Fruit fly (Drosophila melanogaster) whole organism, embryonic: ENCODE data around the gene CG31661.

Experiments used
- B-H1 ChIP-seq: fragments of 200-800 bp; sonication (Bioruptor generic); IDR thresholded peaks from 3 replicates; pipeline ENCODE4 v1.3.6; 2022; ENCODE audit warnings: missing biosample characterization, missing genetic modification characterization
- B-H2 ChIP-seq: fragments of 200-800 bp; sonication (Bioruptor generic); optimal IDR thresholded peaks from 2 replicates; lab custom pipeline; 2018; ENCODE audit warnings: missing biosample characterization, mild to moderate bottlenecking, missing genetic modification characterization
- BtbVII ChIP-seq: fragments of 200-800 bp; sonication (Bioruptor generic); optimal IDR thresholded peaks from 3 replicates; lab custom pipeline; 2017; ENCODE audit warnings: missing biosample characterization, mild to moderate bottlenecking, missing genetic modification characterization
- CG10321 ChIP-seq: fragments of 200-800 bp; sonication (Bioruptor generic); IDR thresholded peaks from 2 replicates; pipeline ENCODE4 v1.3.6; 2022; ENCODE audit warnings: missing biosample characterization, missing genetic modification characterization
- CG10565 ChIP-seq: fragments of 200-800 bp; sonication (Bioruptor generic); optimal IDR thresholded peaks from 3 replicates; lab custom pipeline; 2016; ENCODE audit warnings: missing biosample characterization, mild to moderate bottlenecking, missing genetic modification characterization
- CG12219 ChIP-seq: fragments of 200-800 bp; sonication (Bioruptor generic); optimal IDR thresholded peaks from 3 replicates; lab custom pipeline; 2018; ENCODE audit warnings: missing biosample characterization, mild to moderate bottlenecking, missing genetic modification characterization
- CG1233 ChIP-seq: fragments of 200-800 bp; sonication (Bioruptor generic); optimal IDR thresholded peaks from 4 replicates; lab custom pipeline; 2018; ENCODE audit warnings: missing biosample characterization, mild to moderate bottlenecking, missing genetic modification characterization
- CG13894 ChIP-seq: fragments of 200-800 bp; sonication (Bioruptor generic); optimal IDR thresholded peaks from 3 replicates; lab custom pipeline; 2018; ENCODE audit warnings: missing biosample characterization, mild to moderate bottlenecking, missing genetic modification characterization, moderate library complexity
- CG1529 ChIP-seq: fragments of 200-800 bp; sonication (Bioruptor generic); optimal IDR thresholded peaks from 3 replicates; lab custom pipeline; 2018; ENCODE audit warnings: missing biosample characterization, missing genetic modification characterization
- CG31224 ChIP-seq: fragments of 200-800 bp; sonication (Bioruptor generic); IDR thresholded peaks from 2 replicates; pipeline ENCODE4 v1.3.6; 2022; ENCODE audit warnings: missing biosample characterization, missing genetic modification characterization
- CG31388 ChIP-seq: fragments of 200-800 bp; sonication (Bioruptor generic); optimal IDR thresholded peaks from 2 replicates; lab custom pipeline; 2016; ENCODE audit warnings: missing biosample characterization, missing genetic modification characterization
- CG3726 ChIP-seq: fragments of 200-800 bp; sonication (Bioruptor generic); IDR thresholded peaks from 3 replicates; pipeline ENCODE4, ENCODE4 v1.3.6; 2022; ENCODE audit warnings: missing biosample characterization, missing genetic modification characterization
- CG4282 ChIP-seq: fragments of 200-800 bp; sonication (Bioruptor generic); optimal IDR thresholded peaks from 2 replicates; lab custom pipeline; 2016; ENCODE audit warnings: missing biosample characterization, missing genetic modification characterization
- CG4617 ChIP-seq: fragments of 200-800 bp; sonication (Bioruptor generic); optimal IDR thresholded peaks from 3 replicates; lab custom pipeline; 2016; ENCODE audit warnings: missing biosample characterization, missing genetic modification characterization, borderline replicate concordance
- CG5180 ChIP-seq: fragments of 200-800 bp; sonication (Bioruptor generic); optimal IDR thresholded peaks from 3 replicates; lab custom pipeline; 2017; ENCODE audit warnings: missing biosample characterization, missing genetic modification characterization, mild to moderate bottlenecking, moderate library complexity, missing genetic modification reagents
- CG9932 ChIP-seq: fragments of 200-800 bp; sonication (Bioruptor generic); IDR thresholded peaks from 2 replicates; pipeline ENCODE4 v1.3.6; 2022; ENCODE audit warnings: missing biosample characterization, missing genetic modification characterization
- CTCF ChIP-seq: fragments of 200-800 bp; sonication (Bioruptor generic); optimal IDR thresholded peaks from 2 replicates; lab custom pipeline; 2017; ENCODE audit warnings: missing biosample characterization, mild to moderate bottlenecking, missing genetic modification characterization, moderate library complexity
- Dip2 ChIP-seq: fragments of 200-800 bp; sonication (Bioruptor generic); IDR thresholded peaks from 2 replicates; pipeline ENCODE4 v1.3.6; 2022; ENCODE audit warnings: missing biosample characterization, missing genetic modification characterization
- Eip74EF ChIP-seq, 2 experiments: fragments of 200-800 bp in 1 of 2; fragments of >200 bp in 1 of 2; sonication (Bioruptor generic) in 1 of 2; optimal IDR thresholded peaks; 2 replicates each; lab custom pipeline; 2017 to 2019; ENCODE audit warnings: missing biosample characterization in 2 of 2, missing genetic modification characterization in 2 of 2, mild to moderate bottlenecking in 1 of 2, moderate library complexity in 1 of 2
- Ets65A ChIP-seq: fragments of 200-800 bp; sonication (Bioruptor generic); peaks from one replicate; lab custom pipeline; 2016; ENCODE audit warnings: missing biosample characterization, missing genetic modification characterization
- Fer1 ChIP-seq: fragments of 200-800 bp; sonication (Bioruptor generic); optimal IDR thresholded peaks from 2 replicates; lab custom pipeline; 2017; ENCODE audit warnings: missing biosample characterization, mild to moderate bottlenecking, missing genetic modification characterization
- HHEX ChIP-seq: fragments of 200-800 bp; sonication (Bioruptor generic); optimal IDR thresholded peaks from 3 replicates; lab custom pipeline; 2017; ENCODE audit warnings: missing biosample characterization, mild to moderate bottlenecking, missing genetic modification characterization, missing genetic modification reagents
- HLH4C ChIP-seq: fragments of 200-800 bp; sonication (Bioruptor generic); IDR thresholded peaks from 3 replicates; pipeline ENCODE4 v1.3.6; 2022; ENCODE audit warnings: missing biosample characterization, missing genetic modification characterization; ENCODE audit not compliant: partially characterized antibody
- HmgZ ChIP-seq: fragments of 200-800 bp; sonication (Bioruptor generic); optimal IDR thresholded peaks from 2 replicates; lab custom pipeline; 2018; ENCODE audit warnings: missing biosample characterization, mild to moderate bottlenecking, missing genetic modification characterization
- Jarid2 ChIP-seq: fragments of 200-800 bp; sonication (Bioruptor generic); optimal IDR thresholded peaks from 3 replicates; lab custom pipeline; 2017; ENCODE audit warnings: mild to moderate bottlenecking, missing biosample characterization, missing genetic modification reagents, missing genetic modification characterization
- Mad ChIP-seq: fragments of 200-800 bp; sonication (Bioruptor generic); optimal IDR thresholded peaks from 2 replicates; lab custom pipeline; 2016; ENCODE audit warnings: missing biosample characterization, missing genetic modification characterization
- Meics ChIP-seq: fragments of 200-800 bp; sonication (Bioruptor generic); optimal IDR thresholded peaks from 2 replicates; lab custom pipeline; 2017; ENCODE audit warnings: missing biosample characterization, mild to moderate bottlenecking, missing genetic modification characterization
- NFAT ChIP-seq: fragments of 200-800 bp; sonication (Bioruptor generic); IDR thresholded peaks from 2 replicates; pipeline ENCODE4 v1.3.6; 2022; ENCODE audit warnings: missing biosample characterization, missing genetic modification characterization
- Neu2 ChIP-seq: fragments of 200-800 bp; sonication (Bioruptor generic); optimal IDR thresholded peaks from 3 replicates; lab custom pipeline; 2016; ENCODE audit warnings: missing biosample characterization, missing genetic modification characterization, borderline replicate concordance
- Nf-YB ChIP-seq: fragments of 200-800 bp; sonication (Bioruptor generic); optimal IDR thresholded peaks from 3 replicates; lab custom pipeline; 2019; ENCODE audit warnings: missing biosample characterization, mild to moderate bottlenecking, missing genetic modification characterization, moderate library complexity
- Opbp ChIP-seq: fragments of 200-800 bp; sonication (Bioruptor generic); IDR thresholded peaks from 3 replicates; pipeline ENCODE4 v1.3.6; 2022; ENCODE audit warnings: missing biosample characterization, missing genetic modification characterization; ENCODE audit not compliant: partially characterized antibody
- TFAM ChIP-seq: fragments of 200-800 bp; sonication (Bioruptor generic); optimal IDR thresholded peaks from 2 replicates; lab custom pipeline; 2017; ENCODE audit warnings: missing biosample characterization, missing genetic modification characterization, inconsistent platforms
- YL-1 ChIP-seq: fragments of 200-800 bp; sonication (Bioruptor generic); optimal IDR thresholded peaks from 3 replicates; lab custom pipeline; 2017; ENCODE audit warnings: missing biosample characterization, mild to moderate bottlenecking, missing genetic modification characterization
- ac ChIP-seq: fragments of 200-800 bp; sonication (Bioruptor generic); optimal IDR thresholded peaks from 3 replicates; lab custom pipeline; 2017; ENCODE audit warnings: missing biosample characterization, mild to moderate bottlenecking, missing genetic modification characterization
- ase ChIP-seq: fragments of 200-800 bp; sonication (Bioruptor generic); IDR thresholded peaks from 3 replicates; pipeline ENCODE4 v1.3.6; 2022; ENCODE audit warnings: missing biosample characterization, missing genetic modification characterization
- chif ChIP-seq, 2 experiments: fragments of 200-800 bp; sonication (Bioruptor generic); optimal IDR thresholded peaks; 3 replicates each; lab custom pipeline; 2016; ENCODE audit warnings: missing biosample characterization in 2 of 2, missing genetic modification characterization in 2 of 2
- dan ChIP-seq: fragments of 200-800 bp; sonication (Bioruptor generic); IDR thresholded peaks from 2 replicates; pipeline ENCODE4 v1.3.6; 2022; ENCODE audit warnings: missing biosample characterization, missing genetic modification characterization
- dati ChIP-seq: fragments of 200-800 bp; sonication (Bioruptor generic); IDR thresholded peaks from 2 replicates; pipeline ENCODE4 v1.3.6; 2022; ENCODE audit warnings: missing biosample characterization, missing genetic modification characterization
- dpn ChIP-seq, 2 experiments: fragments of 200-800 bp; sonication (Bioruptor generic); optimal IDR thresholded peaks; 3 replicates each; lab custom pipeline; 2016; ENCODE audit warnings: missing biosample characterization in 2 of 2, missing genetic modification characterization in 2 of 2
- fd96Cb ChIP-seq: fragments of 200-800 bp; sonication (Bioruptor generic); optimal IDR thresholded peaks from 2 replicates; lab custom pipeline; 2018; ENCODE audit warnings: missing biosample characterization, mild to moderate bottlenecking, missing genetic modification characterization, moderate library complexity
- gsb-n ChIP-seq: fragments of 200-800 bp; sonication (Bioruptor generic); optimal IDR thresholded peaks from 3 replicates; lab custom pipeline; 2018; ENCODE audit warnings: missing biosample characterization, mild to moderate bottlenecking, missing genetic modification characterization
- ken ChIP-seq: fragments of 200-800 bp; sonication (Bioruptor generic); IDR thresholded peaks from 3 replicates; pipeline ENCODE4 v1.3.6; 2022; ENCODE audit warnings: missing biosample characterization, missing genetic modification characterization
- pros ChIP-seq: fragments of 200-800 bp; sonication (Bioruptor generic); optimal IDR thresholded peaks from 3 replicates; lab custom pipeline; 2019; ENCODE audit warnings: missing biosample characterization, mild to moderate bottlenecking, missing genetic modification characterization, moderate library complexity
- row ChIP-seq: fragments of 200-800 bp; sonication (Bioruptor generic); IDR thresholded peaks from 3 replicates; pipeline ENCODE4 v1.3.6; 2022; ENCODE audit warnings: missing biosample characterization, missing genetic modification characterization
- sc ChIP-seq, 3 experiments: fragments of >200 bp in 2 of 3; fragments of 200-800 bp in 1 of 3; sonication (Bioruptor generic) in 1 of 3; optimal IDR thresholded peaks; 2 replicates in 2 of 3; 3 replicates in 1 of 3; lab custom pipeline; 2017; ENCODE audit warnings: mild to moderate bottlenecking in 1 of 3, missing biosample characterization in 1 of 3, missing genetic modification characterization in 1 of 3, missing genetic modification reagents in 1 of 3
- slou ChIP-seq: fragments of 200-800 bp; sonication (Bioruptor generic); optimal IDR thresholded peaks from 3 replicates; lab custom pipeline; 2016; ENCODE audit warnings: missing biosample characterization, missing genetic modification characterization
- so ChIP-seq: fragments of 200-800 bp; sonication (Bioruptor generic); IDR thresholded peaks from 3 replicates; pipeline ENCODE4 v1.3.6; 2022; ENCODE audit warnings: missing biosample characterization, missing genetic modification characterization
- tin ChIP-seq: fragments of 200-800 bp; sonication (Bioruptor generic); optimal IDR thresholded peaks from 3 replicates; lab custom pipeline; 2016; ENCODE audit warnings: missing biosample characterization, missing genetic modification characterization
- trem ChIP-seq: fragments of 200-800 bp; optimal IDR thresholded peaks from 3 replicates; lab custom pipeline; 2019; ENCODE audit warnings: missing biosample characterization, mild to moderate bottlenecking, missing genetic modification characterization, moderate library complexity
- vnd ChIP-seq: fragments of 200-800 bp; sonication (Bioruptor generic); IDR thresholded peaks from 3 replicates; pipeline ENCODE4 v1.3.6; 2022; ENCODE audit warnings: missing biosample characterization, missing genetic modification characterization; ENCODE audit not compliant: partially characterized antibody
- zfh2 ChIP-seq: fragments of 200-800 bp; sonication (Bioruptor generic); optimal IDR thresholded peaks from 2 replicates; lab custom pipeline; 2016; ENCODE audit warnings: missing biosample characterization, missing genetic modification characterization

CG31661 gene

dm6 chr2L:1456305-1456704, 40.7 kb upstream of the CG31661 start (continued):
- peak; percentile 17; the same call in 1 of the 3 replicates for TF ChIP-seq ase (GFP tag; lab: Robert Waterston, UW)
- no peak for TF ChIP-seq vnd (GFP tag; lab: Robert Waterston, UW)
- no peak for TF ChIP-seq Jarid2 (GFP tag; lab: Kevin White, UChicago)
- TF ChIP-seq HmgZ (tag; lab: Kevin White, UChicago), result no peak
- no peak for TF ChIP-seq CG9932 (GFP tag; lab: Robert Waterston, UW)
- TF ChIP-seq ac, result peak; percentile 20
- TF ChIP-seq dati (GFP tag; lab: Robert Waterston, UW), result no peak
- no peak for TF ChIP-seq YL-1 (GFP tag; lab: Kevin White, UChicago)
- no peak for TF ChIP-seq CG4617
- peak in 1 of 2 experiments; percentile 49 for TF ChIP-seq dpn (GFP tag; optimal IDR thresholded peaks at IDR 0.05; lab: Kevin White, UChicago)
- no peak for TF ChIP-seq Meics
- peak in 1 of 2 experiments; percentile 3 for TF ChIP-seq Eip74EF (GFP tag; optimal IDR thresholded peaks at IDR 0.05; lab: Kevin White, UChicago)
- TF ChIP-seq Mad (GFP tag; lab: Kevin White, UChicago), result no peak
- TF ChIP-seq CG31224 (GFP tag; lab: Robert Waterston, UW), result 0 out of 2 replicates have a peak, but pooled peaks have one; percentile 8
- TF ChIP-seq trem (tag; lab: Kevin White, UChicago), result peak; percentile 78
- TF ChIP-seq CG10321, result no peak
- TF ChIP-seq Dip2, result no peak
- TF ChIP-seq HLH4C (GFP tag; lab: Robert Waterston, UW), result no peak
- no peak for TF ChIP-seq slou (GFP tag; lab: Kevin White, UChicago)
- TF ChIP-seq Neu2 (GFP tag; lab: Kevin White, UChicago), result no peak
- TF ChIP-seq CG1233 (GFP tag; lab: Kevin White, UChicago), result no peak
- no peak for TF ChIP-seq so (GFP tag; lab: Robert Waterston, UW)
- TF ChIP-seq B-H2, result no peak
- TF ChIP-seq BtbVII (GFP tag; lab: Kevin White, UChicago), result no peak
- peak; percentile 80 for TF ChIP-seq fd96Cb (tag; lab: Kevin White, UChicago)
- TF ChIP-seq CG12219 (GFP tag; lab: Kevin White, UChicago), result peak; percentile 27
- TF ChIP-seq zfh2 (GFP tag; lab: Kevin White, UChicago), result no peak
- TF ChIP-seq tin, result peak; percentile 62
- no peak for TF ChIP-seq CG4282
- TF ChIP-seq HHEX (GFP tag; lab: Kevin White, UChicago), result no peak
- TF ChIP-seq B-H1 (GFP tag; lab: Robert Waterston, UW), result no peak
- no peak for TF ChIP-seq pros
- no peak for TF ChIP-seq CG3726 (GFP tag; lab: Robert Waterston, UW)
- peak; percentile 64 for TF ChIP-seq gsb-n (tag; lab: Kevin White, UChicago)
- TF ChIP-seq Ets65A (GFP tag; lab: Kevin White, UChicago), result peak; percentile 48
- peak; percentile 47 to 52 for TF ChIP-seq chif (GFP tag; optimal IDR thresholded peaks at IDR 0.05; lab: Kevin White, UChicago)
- peak; percentile 45 for TF ChIP-seq CG1529 (GFP tag; lab: Kevin White, UChicago)
- peak; percentile 43; the same call in 1 of the 3 replicates for TF ChIP-seq ken (GFP tag; lab: Robert Waterston, UW)
- TF ChIP-seq CG13894 (tag; lab: Kevin White, UChicago), result no peak
- TF ChIP-seq Nf-YB (GFP tag; lab: Kevin White, UChicago), result peak; percentile 14
- no peak for TF ChIP-seq Opbp
- no peak for TF ChIP-seq TFAM (GFP tag; lab: Kevin White, UChicago)
- TF ChIP-seq row, result peak; percentile 67
- no peak; the same call in 1 of the 2 replicates for TF ChIP-seq dan (GFP tag; lab: Robert Waterston, UW)
- no peak for TF ChIP-seq CG31388
- no peak for TF ChIP-seq CTCF (GFP tag; lab: Kevin White, UChicago)
- TF ChIP-seq Fer1, result no peak
- TF ChIP-seq CG5180 (GFP tag; lab: Kevin White, UChicago), result peak; percentile 18
- TF ChIP-seq CG10565 (GFP tag; lab: Kevin White, UChicago), result no peak
- TF ChIP-seq NFAT, result no peak
- no peak for TF ChIP-seq sc (optimal IDR thresholded peaks at IDR 0.05; lab: Kevin White, UChicago)
- TF ChIP-seq sc (GFP tag; optimal IDR thresholded peaks at IDR 0.05; lab: Kevin White, UChicago), result peak; percentile 44
